Fruit fly (Drosophila melanogaster): ENCODE data around the gene CycD.

Gene CycD

dm6 chrX:15867863-15868262 lies 41.6 kb downstream of the CycD start, which contains the start of gene Gapdh2 (continued):
- peak; percentile 97; the same call in 1 of the 2 replicates for TF ChIP-seq klu (GFP tag; IDR thresholded peaks at IDR 0.05)
- peak; percentile 99 for TF ChIP-seq CG9932 (GFP tag; IDR thresholded peaks at IDR 0.05)
- peak; percentile 10 for TF ChIP-seq CG15479 (GFP tag; optimal IDR thresholded peaks at IDR 0.05)
- TF ChIP-seq Ssrp (tag; optimal IDR thresholded peaks at IDR 0.05) = peak; percentile 97
- TF ChIP-seq sr (GFP tag; IDR thresholded peaks at IDR 0.05) = no peak
- TF ChIP-seq pros (GFP tag; optimal IDR thresholded peaks at IDR 0.05) = peak; percentile 96
- peak; percentile 93 for TF ChIP-seq pum (GFP tag; optimal IDR thresholded peaks at IDR 0.05)
- peak; percentile 99 for TF ChIP-seq Bteb2 (GFP tag; optimal IDR thresholded peaks at IDR 0.05)
- TF ChIP-seq CG11560 (tag; IDR thresholded peaks at IDR 0.05) = no peak; the same call in 1 of the 3 replicates
- no peak; the same call in 1 of the 2 replicates for TF ChIP-seq crol (GFP tag; IDR thresholded peaks at IDR 0.05)
- peak; percentile 96 for TF ChIP-seq en (GFP tag; optimal IDR thresholded peaks at IDR 0.05)
- no peak for TF ChIP-seq Scr (GFP tag; IDR thresholded peaks at IDR 0.05; ENCODE audit: partially characterized antibody)
- peak; percentile 93 for TF ChIP-seq Deaf1 (tag; optimal IDR thresholded peaks at IDR 0.05)
- TF ChIP-seq Hr39 (optimal IDR thresholded peaks at IDR 0.05) = no peak
- TF ChIP-seq CG17829 (tag; optimal IDR thresholded peaks at IDR 0.05) = peak; percentile 99
- TF ChIP-seq Hmx (GFP tag; optimal IDR thresholded peaks at IDR 0.05) = peak; percentile 94
- TF ChIP-seq Xbp1 (GFP tag; optimal IDR thresholded peaks at IDR 0.05) = peak; percentile 98
- peak; percentile 99 for TF ChIP-seq ranshi (GFP tag; IDR thresholded peaks at IDR 0.05)
- peak; percentile 100 for TF ChIP-seq Sox102F (GFP tag; optimal IDR thresholded peaks at IDR 0.05)
- no peak for TF ChIP-seq Kr (GFP tag; optimal IDR thresholded peaks at IDR 0.05)
- peak; percentile 98 for TF ChIP-seq CG10979 (tag; optimal IDR thresholded peaks at IDR 0.05)
- peak; percentile 98 for TF ChIP-seq Aef1 (GFP tag; IDR thresholded peaks at IDR 0.05)
- TF ChIP-seq CG12744 (GFP tag; optimal IDR thresholded peaks at IDR 0.05) = peak; percentile 98
- TF ChIP-seq CG13296 (GFP tag; optimal IDR thresholded peaks at IDR 0.05) = peak; percentile 100
- TF ChIP-seq fu2 (GFP tag; optimal IDR thresholded peaks at IDR 0.05) = peak; percentile 94
- TF ChIP-seq ftz-f1 (GFP tag; optimal IDR thresholded peaks at IDR 0.05) = peak; percentile 86
- peak; percentile 100 for TF ChIP-seq CG4328 (GFP tag; optimal IDR thresholded peaks at IDR 0.05)
- peak; percentile 96 for TF ChIP-seq cato (GFP tag; optimal IDR thresholded peaks at IDR 0.05; ENCODE audit: borderline replicate concordance)
- peak; percentile 100 for TF ChIP-seq CG7839 (tag; optimal IDR thresholded peaks at IDR 0.05)
- TF ChIP-seq CG17612 (GFP tag; IDR thresholded peaks at IDR 0.05) = peak; percentile 98
- peak; percentile 97 for TF ChIP-seq kay (GFP tag; optimal IDR thresholded peaks at IDR 0.05)
- peak; percentile 98 for TF ChIP-seq wor (GFP tag; IDR thresholded peaks at IDR 0.05)
- peak; percentile 87 for TF ChIP-seq CG17186 (GFP tag; optimal IDR thresholded peaks at IDR 0.05)
- TF ChIP-seq CG42726 (GFP tag; IDR thresholded peaks at IDR 0.05; ENCODE audit: partially characterized antibody) = no peak
- TF ChIP-seq CG18262 (tag; optimal IDR thresholded peaks at IDR 0.05) = peak; percentile 99
- TF ChIP-seq CG18619 (GFP tag; optimal IDR thresholded peaks at IDR 0.05) = peak; percentile 99
- TF ChIP-seq CG8089 (GFP tag; optimal IDR thresholded peaks at IDR 0.05) = peak; percentile 90
- peak; percentile 99 for TF ChIP-seq sob (GFP tag; IDR thresholded peaks at IDR 0.05)
- TF ChIP-seq da (GFP tag; optimal IDR thresholded peaks at IDR 0.05) = peak; percentile 89
- TF ChIP-seq hth (optimal IDR thresholded peaks at IDR 0.05) = no peak
- no peak for TF ChIP-seq ato (GFP tag; IDR thresholded peaks at IDR 0.05; ENCODE audit: partially characterized antibody)
- TF ChIP-seq dmrt99B (tag; optimal IDR thresholded peaks at IDR 0.05) = peak; percentile 100
- peak; percentile 92 for TF ChIP-seq btn (GFP tag; optimal IDR thresholded peaks at IDR 0.05)
- TF ChIP-seq CG1832 (GFP tag; optimal IDR thresholded peaks at IDR 0.05) = no peak
- TF ChIP-seq Ravus (GFP tag; IDR thresholded peaks at IDR 0.05) = peak; percentile 97
- TF ChIP-seq danr (GFP tag; IDR thresholded peaks at IDR 0.05) = peak; percentile 98; the same call in 1 of the 2 replicates
- no peak for TF ChIP-seq CG7963 (GFP tag; IDR thresholded peaks at IDR 0.05; ENCODE audit: partially characterized antibody)
- TF ChIP-seq ewg (GFP tag; optimal IDR thresholded peaks at IDR 0.05) = peak; percentile 97
- TF ChIP-seq Bgb (GFP tag; IDR thresholded peaks at IDR 0.05; ENCODE audit: partially characterized antibody) = 0 out of 2 replicates have a peak, but pooled peaks have one; percentile 9
- TF ChIP-seq stwl (tag; optimal IDR thresholded peaks at IDR 0.05) = no peak
- peak; percentile 98 for TF ChIP-seq CG7987 (GFP tag; optimal IDR thresholded peaks at IDR 0.05)

All from whole organism, embryonic.